Worm (Caenorhabditis elegans) whole organism, young adult: ENCODE data around the gene syf-3.

Source experiments
- C17E4.6 ChIP-seq: fragments of 200-800 bp; sonication (Bioruptor generic); IDR thresholded peaks from 2 replicates; pipeline ENCODE4 v1.3.6; 2022; ENCODE audit warnings: missing genetic modification reagents, missing genetic modification characterization, missing compliant biosample characterization
- F37B4.10 ChIP-seq: fragments of 200-800 bp; sonication (Bioruptor generic); IDR thresholded peaks from 2 replicates; pipeline ENCODE4 v1.3.6; 2022; ENCODE audit warnings: missing genetic modification characterization, missing compliant biosample characterization
- ZK185.1 ChIP-seq: sonication (generic microtip); optimal IDR thresholded peaks from 2 replicates; lab custom pipeline; 2016; ENCODE audit warnings: mild to moderate bottlenecking, missing genetic modification characterization, missing compliant biosample characterization; ENCODE audit not compliant: poor library complexity, severe bottlenecking
- dpl-1 ChIP-seq: fragments of 150-350 bp; optimal IDR thresholded peaks from 2 replicates; lab custom pipeline; 2014; ENCODE audit warnings: missing biosample characterization, missing genetic modification reagents, missing genetic modification characterization
- him-1 ChIP-seq: sonication (generic microtip); optimal IDR thresholded peaks from 2 replicates; lab custom pipeline; 2016; ENCODE audit warnings: missing genotype, missing genetic modification reagents, missing genetic modification characterization, missing compliant biosample characterization
- let-607 ChIP-seq, 2 experiments: fragments of 200-800 bp in 1 of 2; sonication (Bioruptor generic) in 1 of 2; sonication (generic microtip) in 1 of 2; optimal IDR thresholded peaks; 2 replicates each; lab custom pipeline; 2016 to 2018; ENCODE audit warnings: mild to moderate bottlenecking in 2 of 2, missing compliant biosample characterization in 2 of 2, missing genetic modification characterization in 2 of 2, moderate library complexity in 2 of 2, missing genotype in 1 of 2
- lir-1 ChIP-seq: fragments of 200-800 bp; sonication (Bioruptor generic); conservative IDR thresholded peaks from 2 replicates; pipeline ENCODE4 v1.3.6; 2022; ENCODE audit warnings: missing genetic modification reagents, missing genetic modification characterization, missing compliant biosample characterization

DNA sequence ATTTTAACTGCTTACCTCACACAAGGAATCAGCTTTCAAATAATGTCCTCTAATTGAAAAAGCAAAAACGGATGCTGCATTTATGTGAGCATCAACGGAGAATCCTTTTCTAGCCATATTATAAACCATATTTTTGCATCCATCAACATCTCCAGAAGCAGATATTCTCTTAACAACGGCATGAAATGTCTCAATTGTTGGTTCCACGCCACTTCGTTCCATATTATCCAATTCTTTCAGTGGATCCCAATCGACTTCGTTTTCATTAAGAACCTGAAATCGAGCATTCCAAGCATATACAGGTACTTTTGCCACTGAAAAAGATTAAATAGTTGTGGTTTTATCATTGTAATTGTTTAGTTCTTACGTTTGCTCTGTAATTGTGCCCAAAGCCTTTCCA is 23.0 kb upstream of the syf-3 start:
- no peak for TF ChIP-seq ZK185.1 (tag; lab: Kevin White, UChicago)
- no peak for TF ChIP-seq him-1 (tag; lab: Kevin White, UChicago)
- no peak for TF ChIP-seq lir-1
- no peak for TF ChIP-seq C17E4.6 (GFP tag; lab: Robert Waterston, UW)
- no peak for TF ChIP-seq F37B4.10 (GFP tag; lab: Robert Waterston, UW)
- TF ChIP-seq let-607 (tag; optimal IDR thresholded peaks at IDR 0.05; lab: Kevin White, UChicago): no peak
- TF ChIP-seq dpl-1 (GFP tag; lab: Kevin White, UChicago): no peak
